Fruit fly (Drosophila melanogaster) whole organism, embryonic: Measurements from ENCODE around the gene aln.

ENCODE experiments used
- Aef1 ChIP-seq: fragments of 200-800 bp; sonication (Bioruptor generic); IDR thresholded peaks from 3 replicates; pipeline ENCODE4 v1.3.6; 2022; ENCODE audit warnings: missing biosample characterization, missing genetic modification characterization
- Atf-2 ChIP-seq: fragments of 200-800 bp; sonication (Bioruptor generic); optimal IDR thresholded peaks from 2 replicates; lab custom pipeline; 2016; ENCODE audit warnings: missing biosample characterization, missing genetic modification characterization
- CG10209 ChIP-seq: fragments of 200-800 bp; sonication (Bioruptor generic); optimal IDR thresholded peaks from 3 replicates; lab custom pipeline; 2017; ENCODE audit warnings: missing biosample characterization, mild to moderate bottlenecking, missing genetic modification characterization, missing genetic modification reagents
- CG10366 ChIP-seq: fragments of 200-800 bp; sonication (Bioruptor generic); IDR thresholded peaks from 2 replicates; pipeline ENCODE4 v1.3.6; 2022; ENCODE audit warnings: missing biosample characterization, missing genetic modification characterization
- CG12071 ChIP-seq: fragments of 200-800 bp; sonication (Bioruptor generic); optimal IDR thresholded peaks from 3 replicates; lab custom pipeline; 2018; ENCODE audit warnings: missing biosample characterization, mild to moderate bottlenecking, missing genetic modification characterization
- CG12219 ChIP-seq: fragments of 200-800 bp; sonication (Bioruptor generic); optimal IDR thresholded peaks from 3 replicates; lab custom pipeline; 2018; ENCODE audit warnings: missing biosample characterization, mild to moderate bottlenecking, missing genetic modification characterization
- CG13424 ChIP-seq: fragments of 200-800 bp; sonication (Bioruptor generic); optimal IDR thresholded peaks from 2 replicates; lab custom pipeline; 2019; ENCODE audit warnings: missing biosample characterization, mild to moderate bottlenecking, missing genetic modification characterization, moderate library complexity
- CG13775 ChIP-seq: fragments of 200-800 bp; sonication (Bioruptor generic); optimal IDR thresholded peaks from 3 replicates; lab custom pipeline; 2017; ENCODE audit warnings: missing biosample characterization, mild to moderate bottlenecking, missing genetic modification characterization
- CG15514 ChIP-seq: fragments of 200-800 bp; sonication (Bioruptor generic); optimal IDR thresholded peaks from 3 replicates; lab custom pipeline; 2017; ENCODE audit warnings: missing biosample characterization, missing genetic modification characterization, mild to moderate bottlenecking, moderate library complexity, missing genetic modification reagents
- CG1602 ChIP-seq: fragments of 200-800 bp; sonication (Bioruptor generic); optimal IDR thresholded peaks from 3 replicates; lab custom pipeline; 2016; ENCODE audit warnings: missing biosample characterization, missing genetic modification characterization
- CG1603 ChIP-seq: fragments of 200-800 bp; sonication (Bioruptor generic); optimal IDR thresholded peaks from 2 replicates; lab custom pipeline; 2019; ENCODE audit warnings: missing biosample characterization, mild to moderate bottlenecking, missing genetic modification characterization, moderate library complexity
- CG1792 ChIP-seq: fragments of 200-800 bp; sonication (Bioruptor generic); optimal IDR thresholded peaks from 2 replicates; lab custom pipeline; 2016; ENCODE audit warnings: missing biosample characterization, missing genetic modification characterization
- CG18011 ChIP-seq: fragments of 200-800 bp; sonication (Bioruptor generic); optimal IDR thresholded peaks from 2 replicates; lab custom pipeline; 2017; ENCODE audit warnings: missing biosample characterization, missing genetic modification characterization, mild to moderate bottlenecking, moderate library complexity, missing genotype
- CG2678 ChIP-seq: fragments of 200-800 bp; sonication (Bioruptor generic); optimal IDR thresholded peaks from 3 replicates; lab custom pipeline; 2019; ENCODE audit warnings: missing biosample characterization, mild to moderate bottlenecking, missing genetic modification characterization, moderate library complexity
- CG32767 ChIP-seq: fragments of 200-800 bp; sonication (Bioruptor generic); IDR thresholded peaks from 2 replicates; pipeline ENCODE4 v1.3.6; 2022; ENCODE audit warnings: missing biosample characterization, missing genetic modification characterization
- CG32772 ChIP-seq: fragments of 200-800 bp; sonication (Bioruptor generic); IDR thresholded peaks from 2 replicates; pipeline ENCODE4 v1.3.6; 2022; ENCODE audit warnings: missing biosample characterization, missing genetic modification characterization
- CG34376 ChIP-seq: fragments of 200-800 bp; sonication (Bioruptor generic); optimal IDR thresholded peaks from 2 replicates; lab custom pipeline; 2018; ENCODE audit warnings: missing biosample characterization, mild to moderate bottlenecking, missing genetic modification characterization
- CG6272 ChIP-seq: fragments of 200-800 bp; sonication (Bioruptor generic); IDR thresholded peaks from 2 replicates; pipeline ENCODE4 v1.3.6; 2022; ENCODE audit warnings: missing biosample characterization, missing genetic modification characterization
- CG6654 ChIP-seq: fragments of 200-800 bp; sonication (Bioruptor generic); optimal IDR thresholded peaks from 2 replicates; lab custom pipeline; 2017; ENCODE audit warnings: missing biosample characterization, mild to moderate bottlenecking, missing genetic modification characterization
- CG7357 ChIP-seq: fragments of 200-800 bp; sonication (Bioruptor generic); IDR thresholded peaks from 3 replicates; pipeline ENCODE4 v1.3.6; 2022; ENCODE audit warnings: missing biosample characterization, missing genetic modification characterization
- CG9215 ChIP-seq: fragments of 200-800 bp; sonication (Bioruptor generic); IDR thresholded peaks from 2 replicates; pipeline ENCODE4 v1.3.6; 2022; ENCODE audit warnings: missing biosample characterization, missing genetic modification characterization
- Dip3 ChIP-seq: fragments of 200-800 bp; sonication (Bioruptor generic); optimal IDR thresholded peaks from 3 replicates; lab custom pipeline; 2016; ENCODE audit warnings: missing biosample characterization, missing genetic modification characterization
- Eip74EF ChIP-seq, 2 experiments: fragments of 200-800 bp in 1 of 2; fragments of >200 bp in 1 of 2; sonication (Bioruptor generic) in 1 of 2; optimal IDR thresholded peaks; 2 replicates each; lab custom pipeline; 2017 to 2019; ENCODE audit warnings: missing biosample characterization in 2 of 2, missing genetic modification characterization in 2 of 2, mild to moderate bottlenecking in 1 of 2, moderate library complexity in 1 of 2
- Elba2 ChIP-seq: fragments of 200-800 bp; sonication (Bioruptor generic); optimal IDR thresholded peaks from 3 replicates; lab custom pipeline; 2016; ENCODE audit warnings: missing biosample characterization, missing genetic modification characterization
- Hmr ChIP-seq: fragments of 200-800 bp; sonication (Bioruptor generic); optimal IDR thresholded peaks from 3 replicates; lab custom pipeline; 2017; ENCODE audit warnings: mild to moderate bottlenecking, missing biosample characterization, missing genetic modification reagents, missing genetic modification characterization
- Hr3 ChIP-seq: fragments of 200-800 bp; sonication (Bioruptor generic); optimal IDR thresholded peaks from 3 replicates; lab custom pipeline; 2016; ENCODE audit warnings: missing biosample characterization, missing genetic modification characterization
- Lhr ChIP-seq: fragments of 200-800 bp; sonication (Bioruptor generic); optimal IDR thresholded peaks from 3 replicates; lab custom pipeline; 2017; ENCODE audit warnings: mild to moderate bottlenecking, missing biosample characterization, missing genetic modification reagents, missing genetic modification characterization
- Mad ChIP-seq: fragments of 200-800 bp; sonication (Bioruptor generic); optimal IDR thresholded peaks from 2 replicates; lab custom pipeline; 2016; ENCODE audit warnings: missing biosample characterization, missing genetic modification characterization
- Mrtf ChIP-seq: fragments of 200-800 bp; sonication (Bioruptor generic); IDR thresholded peaks from 3 replicates; pipeline ENCODE4 v1.3.6; 2022; ENCODE audit warnings: missing biosample characterization, missing genetic modification characterization
- Oaz ChIP-seq: fragments of 200-800 bp; sonication (Bioruptor generic); IDR thresholded peaks from 2 replicates; pipeline ENCODE4 v1.3.6; 2022; ENCODE audit warnings: missing biosample characterization, missing genetic modification characterization
- Sry-δ ChIP-seq: fragments of 200-800 bp; sonication (Bioruptor generic); optimal IDR thresholded peaks from 2 replicates; lab custom pipeline; 2016; ENCODE audit warnings: missing biosample characterization, missing genetic modification characterization
- Xbp1 ChIP-seq: fragments of 200-800 bp; sonication (Bioruptor generic); optimal IDR thresholded peaks from 3 replicates; lab custom pipeline; 2016; ENCODE audit warnings: missing biosample characterization, mild to moderate bottlenecking, missing genetic modification characterization
- bsh ChIP-seq, 2 experiments: fragments of 200-800 bp; sonication (Bioruptor generic); optimal IDR thresholded peaks; 2 replicates each; lab custom pipeline; 2017 to 2018; ENCODE audit warnings: mild to moderate bottlenecking in 2 of 2, missing biosample characterization in 2 of 2, missing genetic modification characterization in 2 of 2, moderate library complexity in 1 of 2
- chm ChIP-seq: fragments of 200-800 bp; sonication (Bioruptor generic); IDR thresholded peaks from 2 replicates; pipeline ENCODE4 v1.3.6; 2022; ENCODE audit warnings: missing biosample characterization, missing genetic modification characterization
- da ChIP-seq: fragments of 200-800 bp; sonication (Bioruptor generic); optimal IDR thresholded peaks from 2 replicates; lab custom pipeline; 2016; ENCODE audit warnings: missing biosample characterization, missing genetic modification characterization
- gsb-n ChIP-seq: fragments of 200-800 bp; sonication (Bioruptor generic); optimal IDR thresholded peaks from 3 replicates; lab custom pipeline; 2018; ENCODE audit warnings: missing biosample characterization, mild to moderate bottlenecking, missing genetic modification characterization
- gt ChIP-seq: fragments of 200-800 bp; sonication (Bioruptor generic); IDR thresholded peaks from 2 replicates; pipeline ENCODE4 v1.3.6; 2022; ENCODE audit warnings: missing biosample characterization, missing genetic modification characterization
- hbn ChIP-seq: fragments of 200-800 bp; sonication (Bioruptor generic); IDR thresholded peaks from 2 replicates; pipeline ENCODE4 v1.3.6; 2022; ENCODE audit warnings: missing biosample characterization, missing genetic modification characterization; ENCODE audit not compliant: partially characterized antibody
- hth ChIP-seq: fragments of >200 bp; optimal IDR thresholded peaks from 2 replicates; lab custom pipeline; 2017; ENCODE audit warnings: inconsistent platforms
- ken ChIP-seq: fragments of 200-800 bp; sonication (Bioruptor generic); IDR thresholded peaks from 3 replicates; pipeline ENCODE4 v1.3.6; 2022; ENCODE audit warnings: missing biosample characterization, missing genetic modification characterization
- mld ChIP-seq: fragments of 200-800 bp; sonication (Bioruptor generic); IDR thresholded peaks from 3 replicates; pipeline ENCODE4 v1.3.6; 2022; ENCODE audit warnings: missing biosample characterization, missing genetic modification characterization; ENCODE audit not compliant: partially characterized antibody
- org-1 ChIP-seq: fragments of 200-800 bp; sonication (Bioruptor generic); optimal IDR thresholded peaks from 2 replicates; lab custom pipeline; 2017; ENCODE audit warnings: missing biosample characterization, missing genetic modification characterization
- pb ChIP-seq: fragments of 200-800 bp; sonication (Bioruptor generic); optimal IDR thresholded peaks from 3 replicates; lab custom pipeline; 2016; ENCODE audit warnings: missing biosample characterization, missing genetic modification characterization
- pfk ChIP-seq: fragments of 200-800 bp; sonication (Bioruptor generic); optimal IDR thresholded peaks from 2 replicates; lab custom pipeline; 2018; ENCODE audit warnings: missing biosample characterization, mild to moderate bottlenecking, missing genetic modification characterization, moderate library complexity
- pnt ChIP-seq: fragments of 200-800 bp; sonication (Bioruptor generic); optimal IDR thresholded peaks from 3 replicates; lab custom pipeline; 2016; ENCODE audit warnings: missing biosample characterization, missing genetic modification characterization
- ranshi ChIP-seq: fragments of 200-800 bp; sonication (Bioruptor generic); IDR thresholded peaks from 2 replicates; pipeline ENCODE4 v1.3.6; 2022; ENCODE audit warnings: missing biosample characterization, missing genetic modification characterization
- run ChIP-seq: fragments of 200-800 bp; sonication (Bioruptor generic); optimal IDR thresholded peaks from 3 replicates; lab custom pipeline; 2018; ENCODE audit warnings: missing biosample characterization, mild to moderate bottlenecking, missing genetic modification characterization
- sima ChIP-seq: fragments of 200-800 bp; sonication (Bioruptor generic); optimal IDR thresholded peaks from 2 replicates; lab custom pipeline; 2016; ENCODE audit warnings: missing biosample characterization, missing genetic modification characterization
- sqz ChIP-seq: fragments of 200-800 bp; sonication (Bioruptor generic); optimal IDR thresholded peaks from 3 replicates; lab custom pipeline; 2018; ENCODE audit warnings: missing biosample characterization, mild to moderate bottlenecking, missing genetic modification characterization
- tgo ChIP-seq: fragments of 200-800 bp; sonication (Bioruptor generic); IDR thresholded peaks from 3 replicates; pipeline ENCODE4 v1.3.6; 2022; ENCODE audit warnings: missing biosample characterization, missing genetic modification characterization

aln gene

dm6 chr3L:1029610-1030284, 36.0 kb downstream of the aln start (continued):
- TF ChIP-seq Oaz (GFP tag; lab: Robert Waterston, UW), result no peak
- no peak for TF ChIP-seq Atf-2
- TF ChIP-seq CG6654, result peak; percentile 39
- no peak for TF ChIP-seq da (GFP tag; lab: Kevin White, UChicago)
- TF ChIP-seq CG12071, result peak; percentile 13
- TF ChIP-seq CG1603 (tag; lab: Kevin White, UChicago), result peak; percentile 38
- TF ChIP-seq CG6272 (GFP tag; lab: Robert Waterston, UW), result 0 out of 2 replicates have a peak, but pooled peaks have one; percentile 36
- no peak for TF ChIP-seq hbn (GFP tag; lab: Robert Waterston, UW)
- TF ChIP-seq chm, result peak; percentile 57
- peak; percentile 10 for TF ChIP-seq sqz (GFP tag; lab: Kevin White, UChicago)
- TF ChIP-seq CG32767 (GFP tag; lab: Robert Waterston, UW), result no peak
- TF ChIP-seq ranshi (GFP tag; lab: Robert Waterston, UW), result peak; percentile 70
- TF ChIP-seq Mrtf, result peak; percentile 44; the same call in 1 of the 3 replicates
- TF ChIP-seq mld (GFP tag; lab: Robert Waterston, UW), result no peak
- peak; percentile 44 for TF ChIP-seq Dip3 (GFP tag; lab: Kevin White, UChicago)
- TF ChIP-seq CG7357, result peak; percentile 46; the same call in 1 of the 3 replicates
- peak; percentile 51; the same call in 2 of the 3 replicates for TF ChIP-seq tgo (GFP tag; lab: Robert Waterston, UW)
- TF ChIP-seq Xbp1 (GFP tag; lab: Kevin White, UChicago), result peak; percentile 66
- TF ChIP-seq pb (GFP tag; lab: Kevin White, UChicago), result no peak
- no peak for TF ChIP-seq CG18011
- peak; percentile 57 for TF ChIP-seq Hr3 (GFP tag; lab: Kevin White, UChicago)
- peak; percentile 38 for TF ChIP-seq CG1792
- peak; percentile 18 for TF ChIP-seq Sry-δ
- peak; percentile 82 for TF ChIP-seq ken (GFP tag; lab: Robert Waterston, UW)
- no peak for TF ChIP-seq Elba2 (GFP tag; lab: Kevin White, UChicago)
- TF ChIP-seq CG32772 (GFP tag; lab: Robert Waterston, UW), result peak; percentile 48; the same call in 1 of the 2 replicates
- TF ChIP-seq CG34376 (GFP tag; lab: Kevin White, UChicago), result no peak
- peak; percentile 34 for TF ChIP-seq org-1 (GFP tag; lab: Kevin White, UChicago)
- TF ChIP-seq CG13775, result no peak
- peak in 1 of 2 experiments; percentile 87 for TF ChIP-seq bsh (GFP tag; optimal IDR thresholded peaks at IDR 0.05; lab: Kevin White, UChicago)
- TF ChIP-seq hth (lab: Kevin White, UChicago), result no peak
- TF ChIP-seq CG10366, result peak; percentile 56
- peak; percentile 44 for TF ChIP-seq pnt (GFP tag; lab: Kevin White, UChicago)
- TF ChIP-seq gt, result 0 out of 2 replicates have a peak, but pooled peaks have one; percentile 7
- TF ChIP-seq Mad (GFP tag; lab: Kevin White, UChicago), result no peak
- no peak for TF ChIP-seq pfk (GFP tag; lab: Kevin White, UChicago)
- peak; percentile 30 for TF ChIP-seq CG10209 (GFP tag; lab: Kevin White, UChicago)
- TF ChIP-seq Hmr, result no peak
- TF ChIP-seq gsb-n (tag; lab: Kevin White, UChicago), result peak; percentile 72
- TF ChIP-seq Eip74EF (GFP tag; optimal IDR thresholded peaks at IDR 0.05; lab: Kevin White, UChicago), result no peak
- TF ChIP-seq CG2678 (tag; lab: Kevin White, UChicago), result peak; percentile 80
- no peak for TF ChIP-seq CG15514 (GFP tag; lab: Kevin White, UChicago)
- TF ChIP-seq Aef1 (GFP tag; lab: Robert Waterston, UW), result no peak
- TF ChIP-seq sima (GFP tag; lab: Kevin White, UChicago), result no peak
- no peak for TF ChIP-seq run (tag; lab: Kevin White, UChicago)
- TF ChIP-seq CG1602, result peak; percentile 42
- peak; percentile 26 for TF ChIP-seq CG12219 (GFP tag; lab: Kevin White, UChicago)
- TF ChIP-seq CG9215 (GFP tag; lab: Robert Waterston, UW), result peak; percentile 33; the same call in 1 of the 2 replicates
- peak; percentile 4 for TF ChIP-seq Lhr (GFP tag; lab: Kevin White, UChicago)
- peak; percentile 56 for TF ChIP-seq CG13424 (tag; lab: Kevin White, UChicago)
